Fruit fly (Drosophila melanogaster) whole organism, prepupa: ENCODE data around the gene bsf.

Experiments used
- CG11294 ChIP-seq: fragments of 200-800 bp; sonication (Bioruptor generic); IDR thresholded peaks from 2 replicates; pipeline ENCODE4 v1.3.6; 2022; ENCODE audit warnings: missing biosample characterization, missing genetic modification characterization
- CG11762 ChIP-seq: fragments of 200-800 bp; sonication (Bioruptor generic); optimal IDR thresholded peaks from 3 replicates; lab custom pipeline; 2016; ENCODE audit warnings: missing biosample characterization, missing genetic modification characterization; ENCODE audit not compliant: insufficient read depth
- CG11902 ChIP-seq: fragments of 200-800 bp; sonication (Bioruptor generic); optimal IDR thresholded peaks from 3 replicates; lab custom pipeline; 2016; ENCODE audit warnings: missing biosample characterization, missing genetic modification characterization
- CG15336 ChIP-seq: fragments of 200-800 bp; sonication (Bioruptor generic); IDR thresholded peaks from 2 replicates; pipeline ENCODE4 v1.3.6; 2022; ENCODE audit warnings: missing biosample characterization, missing genetic modification characterization
- CG1621 ChIP-seq: fragments of 200-800 bp; sonication (Bioruptor generic); optimal IDR thresholded peaks from 3 replicates; lab custom pipeline; 2018; ENCODE audit warnings: missing biosample characterization, mild to moderate bottlenecking, missing genetic modification characterization
- CG16779 ChIP-seq: fragments of 200-800 bp; sonication (Bioruptor generic); optimal IDR thresholded peaks from 3 replicates; lab custom pipeline; 2017; ENCODE audit warnings: missing biosample characterization, mild to moderate bottlenecking, missing genetic modification characterization
- CG31627 ChIP-seq: fragments of 200-800 bp; sonication (Bioruptor generic); optimal IDR thresholded peaks from 3 replicates; lab custom pipeline; 2016; ENCODE audit warnings: missing biosample characterization, missing genetic modification characterization
- CG32006 ChIP-seq: fragments of 200-800 bp; sonication (Bioruptor generic); optimal IDR thresholded peaks from 3 replicates; lab custom pipeline; 2017; ENCODE audit warnings: missing biosample characterization, mild to moderate bottlenecking, missing genetic modification characterization
- CG34406 ChIP-seq: fragments of 200-800 bp; sonication (Bioruptor generic); optimal IDR thresholded peaks from 3 replicates; lab custom pipeline; 2016; ENCODE audit warnings: missing biosample characterization, missing genetic modification characterization
- CG3919 ChIP-seq: fragments of 200-800 bp; sonication (Bioruptor generic); optimal IDR thresholded peaks from 3 replicates; lab custom pipeline; 2016; ENCODE audit warnings: missing biosample characterization, missing genetic modification characterization
- CG6163 ChIP-seq: fragments of 200-800 bp; sonication (Bioruptor generic); IDR thresholded peaks from 3 replicates; pipeline ENCODE4 v1.3.6; 2022; ENCODE audit warnings: missing biosample characterization, missing genetic modification characterization
- CG6276 ChIP-seq: fragments of 200-800 bp; sonication (Bioruptor generic); optimal IDR thresholded peaks from 2 replicates; lab custom pipeline; 2017; ENCODE audit warnings: missing biosample characterization, mild to moderate bottlenecking, missing genetic modification characterization
- CG6792 ChIP-seq: fragments of 200-800 bp; sonication (Bioruptor generic); optimal IDR thresholded peaks from 3 replicates; lab custom pipeline; 2016; ENCODE audit warnings: missing biosample characterization, missing genetic modification characterization
- CG6808 ChIP-seq: fragments of 200-800 bp; sonication (Bioruptor generic); optimal IDR thresholded peaks from 3 replicates; lab custom pipeline; 2017; ENCODE audit warnings: missing biosample characterization, missing genetic modification characterization, mild to moderate bottlenecking, moderate library complexity, missing genetic modification reagents
- CG6854 ChIP-seq: fragments of 200-800 bp; sonication (Bioruptor generic); optimal IDR thresholded peaks from 2 replicates; lab custom pipeline; 2017; ENCODE audit warnings: missing biosample characterization, mild to moderate bottlenecking, missing genetic modification characterization
- CG7368 ChIP-seq: fragments of 200-800 bp; sonication (Bioruptor generic); optimal IDR thresholded peaks from 3 replicates; lab custom pipeline; 2016; ENCODE audit warnings: missing biosample characterization, missing genetic modification characterization
- CG8119 ChIP-seq: fragments of 200-800 bp; sonication (Bioruptor generic); IDR thresholded peaks from 3 replicates; pipeline ENCODE4 v1.3.6; 2022; ENCODE audit warnings: missing biosample characterization, missing genetic modification characterization
- CG8319 ChIP-seq: fragments of 200-800 bp; sonication (Bioruptor generic); optimal IDR thresholded peaks from 3 replicates; lab custom pipeline; 2016; ENCODE audit warnings: missing biosample characterization, missing genetic modification characterization
- CG8632 ChIP-seq: fragments of 200-800 bp; sonication (Bioruptor generic); optimal IDR thresholded peaks from 3 replicates; lab custom pipeline; 2016; ENCODE audit warnings: missing biosample characterization, missing genetic modification characterization
- Eip75B ChIP-seq: fragments of 200-800 bp; sonication (Bioruptor generic); optimal IDR thresholded peaks from 3 replicates; lab custom pipeline; 2016; ENCODE audit warnings: missing biosample characterization, missing genetic modification characterization
- Eip78C ChIP-seq: fragments of 200-800 bp; sonication (Bioruptor generic); peaks from one replicate; lab custom pipeline; 2016; ENCODE audit warnings: missing biosample characterization, missing genetic modification characterization
- Eip93F ChIP-seq: fragments of 200-800 bp; sonication (Bioruptor generic); optimal IDR thresholded peaks from 2 replicates; lab custom pipeline; 2016; ENCODE audit warnings: missing biosample characterization, mild to moderate bottlenecking, missing genetic modification characterization
- Ets21C ChIP-seq: fragments of 200-800 bp; sonication (Bioruptor generic); optimal IDR thresholded peaks from 3 replicates; lab custom pipeline; 2016; ENCODE audit warnings: missing biosample characterization, missing genetic modification characterization
- Ets96B ChIP-seq: fragments of 200-800 bp; optimal IDR thresholded peaks from 2 replicates; lab custom pipeline; 2019; ENCODE audit warnings: missing biosample characterization, mild to moderate bottlenecking, missing genetic modification characterization, moderate library complexity
- Gug ChIP-seq: fragments of 200-800 bp; sonication (Bioruptor generic); IDR thresholded peaks from 2 replicates; pipeline ENCODE4 v1.3.6; 2022; ENCODE audit warnings: missing biosample characterization, missing genetic modification characterization
- Hr38 ChIP-seq: sonication (Bioruptor generic); optimal IDR thresholded peaks from 2 replicates; lab custom pipeline; 2016; ENCODE audit warnings: missing biosample characterization, missing genetic modification characterization
- Hr39 ChIP-seq: fragments of 200-800 bp; sonication (Bioruptor generic); optimal IDR thresholded peaks from 2 replicates; lab custom pipeline; 2016; ENCODE audit warnings: missing biosample characterization, missing genetic modification characterization
- Hr4 ChIP-seq: fragments of 200-800 bp; sonication (Bioruptor generic); optimal IDR thresholded peaks from 3 replicates; lab custom pipeline; 2016; ENCODE audit warnings: missing biosample characterization, missing genetic modification characterization
- Lpt ChIP-seq: fragments of 200-800 bp; sonication (Bioruptor generic); optimal IDR thresholded peaks from 3 replicates; lab custom pipeline; 2016; ENCODE audit warnings: missing biosample characterization, missing genetic modification characterization
- Met ChIP-seq: fragments of 200-800 bp; sonication (Bioruptor generic); optimal IDR thresholded peaks from 3 replicates; lab custom pipeline; 2016; ENCODE audit warnings: missing biosample characterization, missing genetic modification characterization
- OdsH ChIP-seq: fragments of 200-800 bp; sonication (Bioruptor generic); optimal IDR thresholded peaks from 3 replicates; lab custom pipeline; 2016; ENCODE audit warnings: missing biosample characterization, missing genetic modification characterization
- Smox ChIP-seq: fragments of 200-800 bp; sonication (Bioruptor generic); optimal IDR thresholded peaks from 3 replicates; lab custom pipeline; 2016; ENCODE audit warnings: missing biosample characterization, missing genetic modification characterization
- Sox102F ChIP-seq: fragments of 200-800 bp; sonication (Bioruptor generic); optimal IDR thresholded peaks from 2 replicates; lab custom pipeline; 2016; ENCODE audit warnings: missing biosample characterization, mild to moderate bottlenecking, missing genetic modification characterization
- Sox14 ChIP-seq: fragments of 200-800 bp; sonication (Bioruptor generic); optimal IDR thresholded peaks from 3 replicates; lab custom pipeline; 2016; ENCODE audit warnings: missing biosample characterization, missing genetic modification characterization
- Sox15 ChIP-seq: fragments of 200-800 bp; sonication (Bioruptor generic); optimal IDR thresholded peaks from 3 replicates; lab custom pipeline; 2016; ENCODE audit warnings: missing biosample characterization, missing genetic modification characterization
- achi ChIP-seq: fragments of 200-800 bp; sonication (Bioruptor generic); optimal IDR thresholded peaks from 3 replicates; lab custom pipeline; 2016; ENCODE audit warnings: missing biosample characterization, missing genetic modification characterization
- acj6 ChIP-seq: fragments of 200-800 bp; sonication (Bioruptor generic); optimal IDR thresholded peaks from 3 replicates; lab custom pipeline; 2016; ENCODE audit warnings: missing biosample characterization, missing genetic modification characterization
- cyc ChIP-seq: fragments of 200-800 bp; sonication (Bioruptor generic); optimal IDR thresholded peaks from 3 replicates; lab custom pipeline; 2016; ENCODE audit warnings: missing biosample characterization, missing genetic modification characterization
- dac ChIP-seq: fragments of 200-800 bp; sonication (Bioruptor generic); optimal IDR thresholded peaks from 2 replicates; lab custom pipeline; 2017; ENCODE audit warnings: missing biosample characterization, mild to moderate bottlenecking, missing genetic modification characterization
- dsx ChIP-seq: fragments of 200-800 bp; optimal IDR thresholded peaks from 3 replicates; lab custom pipeline; 2019; ENCODE audit warnings: missing biosample characterization, mild to moderate bottlenecking, missing genetic modification characterization, moderate library complexity; ENCODE audit not compliant: poor library complexity, severe bottlenecking
- eg ChIP-seq: fragments of 200-800 bp; sonication (Bioruptor generic); IDR thresholded peaks from 3 replicates; pipeline ENCODE4 v1.3.6; 2022; ENCODE audit warnings: missing biosample characterization, missing genetic modification characterization
- esn ChIP-seq: fragments of 200-800 bp; sonication (Bioruptor generic); optimal IDR thresholded peaks from 2 replicates; lab custom pipeline; 2016; ENCODE audit warnings: missing biosample characterization, mild to moderate bottlenecking, missing genetic modification characterization, moderate library complexity
- fd59A ChIP-seq: fragments of 200-800 bp; sonication (Bioruptor generic); optimal IDR thresholded peaks from 2 replicates; lab custom pipeline; 2017; ENCODE audit warnings: missing biosample characterization, mild to moderate bottlenecking, missing genetic modification characterization, missing genetic modification reagents
- fd85E ChIP-seq: fragments of 200-800 bp; sonication (Bioruptor generic); optimal IDR thresholded peaks from 3 replicates; lab custom pipeline; 2016; ENCODE audit warnings: missing biosample characterization, missing genetic modification characterization
- fkh ChIP-seq: fragments of 200-800 bp; sonication (Bioruptor generic); optimal IDR thresholded peaks from 3 replicates; lab custom pipeline; 2017; ENCODE audit warnings: missing biosample characterization, mild to moderate bottlenecking, missing genetic modification characterization, moderate library complexity
- lz ChIP-seq: fragments of 200-800 bp; sonication (Bioruptor generic); optimal IDR thresholded peaks from 3 replicates; lab custom pipeline; 2016; ENCODE audit warnings: missing biosample characterization, missing genetic modification characterization
- net ChIP-seq: fragments of 200-800 bp; sonication (Bioruptor generic); optimal IDR thresholded peaks from 3 replicates; lab custom pipeline; 2016; ENCODE audit warnings: missing biosample characterization, missing genetic modification characterization
- salr ChIP-seq, 2 experiments: fragments of 200-800 bp; sonication (Bioruptor generic); optimal IDR thresholded peaks; 3 replicates each; lab custom pipeline; 2016 to 2018; ENCODE audit warnings: missing biosample characterization in 2 of 2, missing genetic modification characterization in 2 of 2, mild to moderate bottlenecking in 1 of 2
- spab ChIP-seq: fragments of 200-800 bp; sonication (Bioruptor generic); optimal IDR thresholded peaks from 2 replicates; lab custom pipeline; 2017; ENCODE audit warnings: missing biosample characterization, mild to moderate bottlenecking, missing genetic modification characterization, missing genetic modification reagents
- ss ChIP-seq, 2 experiments: fragments of 200-800 bp; sonication (Bioruptor generic); optimal IDR thresholded peaks; 2 replicates in 1 of 2; 3 replicates in 1 of 2; lab custom pipeline; 2017 to 2018; ENCODE audit warnings: mild to moderate bottlenecking in 2 of 2, missing biosample characterization in 2 of 2, missing genetic modification characterization in 2 of 2, moderate library complexity in 1 of 2
- svp ChIP-seq: fragments of 200-800 bp; sonication (Bioruptor generic); peaks from one replicate; lab custom pipeline; 2016; ENCODE audit warnings: missing biosample characterization, missing genetic modification characterization
- topi ChIP-seq: fragments of 200-800 bp; sonication (Bioruptor generic); optimal IDR thresholded peaks from 3 replicates; lab custom pipeline; 2016; ENCODE audit warnings: missing biosample characterization, missing genetic modification characterization

Gene bsf

dm6 chr2L:18456932-18457583, 2.7 kb upstream of the bsf start:
- TF ChIP-seq Eip93F (peak; percentile 53), lz (GFP tag; lab: Kevin White, UChicago) (no peak), svp (GFP tag; lab: Kevin White, UChicago) (peak; percentile 95), CG32006 (GFP tag; lab: Kevin White, UChicago) (peak; percentile 6), acj6 (GFP tag; lab: Kevin White, UChicago) (no peak), achi (GFP tag; lab: Kevin White, UChicago) (no peak), CG6163 (GFP tag; lab: Robert Waterston, UW) (peak; percentile 71), fd85E (no peak), Lpt (GFP tag; lab: Kevin White, UChicago) (peak; percentile 36), Met (GFP tag; lab: Kevin White, UChicago) (peak; percentile 11), ss (GFP tag; optimal IDR thresholded peaks at IDR 0.05; lab: Kevin White, UChicago) (peak; percentile 60 to 86), CG31627 (GFP tag; lab: Kevin White, UChicago) (no peak), CG8319 (GFP tag; lab: Kevin White, UChicago) (no peak), CG8632 (GFP tag; lab: Kevin White, UChicago) (peak; percentile 5), Hr39 (GFP tag; lab: Kevin White, UChicago) (no peak), CG7368 (no peak), net (GFP tag; lab: Kevin White, UChicago) (peak; percentile 17), CG6276 (peak; percentile 47), Hr38 (GFP tag; lab: Kevin White, UChicago) (no peak), CG11294 (GFP tag; lab: Robert Waterston, UW) (no peak), Hr4 (GFP tag; lab: Kevin White, UChicago) (no peak), dsx (GFP tag; lab: Kevin White, UChicago) (peak; percentile 67), Eip78C (GFP tag; lab: Kevin White, UChicago) (peak; percentile 57), fkh (GFP tag; lab: Kevin White, UChicago) (no peak), CG11902 (no peak), CG11762 (GFP tag; lab: Kevin White, UChicago) (no peak), Smox (GFP tag; lab: Kevin White, UChicago) (no peak), spab (GFP tag; lab: Kevin White, UChicago) (peak; percentile 11), OdsH (GFP tag; lab: Kevin White, UChicago) (no peak), topi (GFP tag; lab: Kevin White, UChicago) (no peak), Sox14 (GFP tag; lab: Kevin White, UChicago) (peak; percentile 58), CG16779 (tag; lab: Kevin White, UChicago) (peak; percentile 40), CG1621 (tag; lab: Kevin White, UChicago) (peak; percentile 57), CG6808 (GFP tag; lab: Kevin White, UChicago) (peak; percentile 74), cyc (no peak), esn (GFP tag; lab: Kevin White, UChicago) (no peak), Ets21C (GFP tag; lab: Kevin White, UChicago) (no peak), Eip75B (GFP tag; lab: Kevin White, UChicago) (peak; percentile 21), Sox15 (GFP tag; lab: Kevin White, UChicago) (no peak), CG3919 (GFP tag; lab: Kevin White, UChicago) (peak; percentile 31), CG8119 (GFP tag; lab: Robert Waterston, UW) (peak; percentile 64), Gug (GFP tag; lab: Robert Waterston, UW) (no peak), CG6792 (GFP tag; lab: Kevin White, UChicago) (no peak), Sox102F (GFP tag; lab: Kevin White, UChicago) (peak; percentile 44), Ets96B (tag; lab: Kevin White, UChicago) (peak; percentile 13), CG6854 (GFP tag; lab: Kevin White, UChicago) (peak; percentile 1), CG34406 (GFP tag; lab: Kevin White, UChicago) (peak; percentile 22), dac (GFP tag; lab: Kevin White, UChicago) (no peak), eg (peak; percentile 69; the same call in 2 of the 3 replicates), salr (GFP tag; optimal IDR thresholded peaks at IDR 0.05; lab: Kevin White, UChicago) (peak in 1 of 2 experiments; percentile 33), CG15336 (GFP tag; lab: Robert Waterston, UW) (peak; percentile 27; the same call in 1 of the 2 replicates), fd59A (GFP tag; lab: Kevin White, UChicago) (no peak)
